Fruit fly (Drosophila melanogaster) whole organism, prepupa: ENCODE data around the gene Coq7.
A peak's percentile ranks its signal among the peaks of the same experiment; 100 is the strongest.

ENCODE experiments used
- Blimp-1 ChIP-seq: fragments of 200-800 bp; sonication (Bioruptor generic); optimal IDR thresholded peaks from 3 replicates; lab custom pipeline; 2017; ENCODE audit warnings: missing biosample characterization, missing genetic modification characterization, mild to moderate bottlenecking, moderate library complexity, missing genetic modification reagents
- CG10669 ChIP-seq: fragments of 200-800 bp; sonication (Bioruptor generic); optimal IDR thresholded peaks from 3 replicates; lab custom pipeline; 2018; ENCODE audit warnings: missing biosample characterization, mild to moderate bottlenecking, missing genetic modification characterization, moderate library complexity
- CG11294 ChIP-seq: fragments of 200-800 bp; sonication (Bioruptor generic); IDR thresholded peaks from 2 replicates; pipeline ENCODE4 v1.3.6; 2022; ENCODE audit warnings: missing biosample characterization, missing genetic modification characterization
- CG11762 ChIP-seq: fragments of 200-800 bp; sonication (Bioruptor generic); optimal IDR thresholded peaks from 3 replicates; lab custom pipeline; 2016; ENCODE audit warnings: missing biosample characterization, missing genetic modification characterization; ENCODE audit not compliant: insufficient read depth
- CG11902 ChIP-seq: fragments of 200-800 bp; sonication (Bioruptor generic); optimal IDR thresholded peaks from 3 replicates; lab custom pipeline; 2016; ENCODE audit warnings: missing biosample characterization, missing genetic modification characterization
- CG15336 ChIP-seq: fragments of 200-800 bp; sonication (Bioruptor generic); IDR thresholded peaks from 2 replicates; pipeline ENCODE4 v1.3.6; 2022; ENCODE audit warnings: missing biosample characterization, missing genetic modification characterization
- CG16779 ChIP-seq: fragments of 200-800 bp; sonication (Bioruptor generic); optimal IDR thresholded peaks from 3 replicates; lab custom pipeline; 2017; ENCODE audit warnings: missing biosample characterization, mild to moderate bottlenecking, missing genetic modification characterization
- CG3032 ChIP-seq: fragments of 200-800 bp; optimal IDR thresholded peaks from 2 replicates; lab custom pipeline; 2019; ENCODE audit warnings: missing biosample characterization, mild to moderate bottlenecking, missing genetic modification characterization, moderate library complexity
- CG31627 ChIP-seq: fragments of 200-800 bp; sonication (Bioruptor generic); optimal IDR thresholded peaks from 3 replicates; lab custom pipeline; 2016; ENCODE audit warnings: missing biosample characterization, missing genetic modification characterization
- CG32006 ChIP-seq: fragments of 200-800 bp; sonication (Bioruptor generic); optimal IDR thresholded peaks from 3 replicates; lab custom pipeline; 2017; ENCODE audit warnings: missing biosample characterization, mild to moderate bottlenecking, missing genetic modification characterization
- CG3919 ChIP-seq: fragments of 200-800 bp; sonication (Bioruptor generic); optimal IDR thresholded peaks from 3 replicates; lab custom pipeline; 2016; ENCODE audit warnings: missing biosample characterization, missing genetic modification characterization
- CG4318 ChIP-seq: fragments of 200-800 bp; sonication (Bioruptor generic); optimal IDR thresholded peaks from 3 replicates; lab custom pipeline; 2017; ENCODE audit warnings: missing biosample characterization, mild to moderate bottlenecking, missing genetic modification characterization
- CG6163 ChIP-seq: fragments of 200-800 bp; sonication (Bioruptor generic); IDR thresholded peaks from 3 replicates; pipeline ENCODE4 v1.3.6; 2022; ENCODE audit warnings: missing biosample characterization, missing genetic modification characterization
- CG6276 ChIP-seq: fragments of 200-800 bp; sonication (Bioruptor generic); optimal IDR thresholded peaks from 2 replicates; lab custom pipeline; 2017; ENCODE audit warnings: missing biosample characterization, mild to moderate bottlenecking, missing genetic modification characterization
- CG6792 ChIP-seq: fragments of 200-800 bp; sonication (Bioruptor generic); optimal IDR thresholded peaks from 3 replicates; lab custom pipeline; 2016; ENCODE audit warnings: missing biosample characterization, missing genetic modification characterization
- CG6854 ChIP-seq: fragments of 200-800 bp; sonication (Bioruptor generic); optimal IDR thresholded peaks from 2 replicates; lab custom pipeline; 2017; ENCODE audit warnings: missing biosample characterization, mild to moderate bottlenecking, missing genetic modification characterization
- CG7368 ChIP-seq: fragments of 200-800 bp; sonication (Bioruptor generic); optimal IDR thresholded peaks from 3 replicates; lab custom pipeline; 2016; ENCODE audit warnings: missing biosample characterization, missing genetic modification characterization
- CG8119 ChIP-seq: fragments of 200-800 bp; sonication (Bioruptor generic); IDR thresholded peaks from 3 replicates; pipeline ENCODE4 v1.3.6; 2022; ENCODE audit warnings: missing biosample characterization, missing genetic modification characterization
- CG8319 ChIP-seq: fragments of 200-800 bp; sonication (Bioruptor generic); optimal IDR thresholded peaks from 3 replicates; lab custom pipeline; 2016; ENCODE audit warnings: missing biosample characterization, missing genetic modification characterization
- CG8632 ChIP-seq: fragments of 200-800 bp; sonication (Bioruptor generic); optimal IDR thresholded peaks from 3 replicates; lab custom pipeline; 2016; ENCODE audit warnings: missing biosample characterization, missing genetic modification characterization
- CG9139 ChIP-seq: fragments of 200-800 bp; sonication (Bioruptor generic); optimal IDR thresholded peaks from 3 replicates; lab custom pipeline; 2017; ENCODE audit warnings: missing biosample characterization, mild to moderate bottlenecking, missing genetic modification characterization
- Eip75B ChIP-seq: fragments of 200-800 bp; sonication (Bioruptor generic); optimal IDR thresholded peaks from 3 replicates; lab custom pipeline; 2016; ENCODE audit warnings: missing biosample characterization, missing genetic modification characterization
- Eip78C ChIP-seq: fragments of 200-800 bp; sonication (Bioruptor generic); peaks from one replicate; lab custom pipeline; 2016; ENCODE audit warnings: missing biosample characterization, missing genetic modification characterization
- Eip93F ChIP-seq: fragments of 200-800 bp; sonication (Bioruptor generic); optimal IDR thresholded peaks from 2 replicates; lab custom pipeline; 2016; ENCODE audit warnings: missing biosample characterization, mild to moderate bottlenecking, missing genetic modification characterization
- Ets96B ChIP-seq: fragments of 200-800 bp; optimal IDR thresholded peaks from 2 replicates; lab custom pipeline; 2019; ENCODE audit warnings: missing biosample characterization, mild to moderate bottlenecking, missing genetic modification characterization, moderate library complexity
- Gug ChIP-seq: fragments of 200-800 bp; sonication (Bioruptor generic); IDR thresholded peaks from 2 replicates; pipeline ENCODE4 v1.3.6; 2022; ENCODE audit warnings: missing biosample characterization, missing genetic modification characterization
- Hr38 ChIP-seq: sonication (Bioruptor generic); optimal IDR thresholded peaks from 2 replicates; lab custom pipeline; 2016; ENCODE audit warnings: missing biosample characterization, missing genetic modification characterization
- Hr39 ChIP-seq: fragments of 200-800 bp; sonication (Bioruptor generic); optimal IDR thresholded peaks from 2 replicates; lab custom pipeline; 2016; ENCODE audit warnings: missing biosample characterization, missing genetic modification characterization
- Hr4 ChIP-seq: fragments of 200-800 bp; sonication (Bioruptor generic); optimal IDR thresholded peaks from 3 replicates; lab custom pipeline; 2016; ENCODE audit warnings: missing biosample characterization, missing genetic modification characterization
- Lpt ChIP-seq: fragments of 200-800 bp; sonication (Bioruptor generic); optimal IDR thresholded peaks from 3 replicates; lab custom pipeline; 2016; ENCODE audit warnings: missing biosample characterization, missing genetic modification characterization
- Met ChIP-seq: fragments of 200-800 bp; sonication (Bioruptor generic); optimal IDR thresholded peaks from 3 replicates; lab custom pipeline; 2016; ENCODE audit warnings: missing biosample characterization, missing genetic modification characterization
- OdsH ChIP-seq: fragments of 200-800 bp; sonication (Bioruptor generic); optimal IDR thresholded peaks from 3 replicates; lab custom pipeline; 2016; ENCODE audit warnings: missing biosample characterization, missing genetic modification characterization
- Smox ChIP-seq: fragments of 200-800 bp; sonication (Bioruptor generic); optimal IDR thresholded peaks from 3 replicates; lab custom pipeline; 2016; ENCODE audit warnings: missing biosample characterization, missing genetic modification characterization
- Sox102F ChIP-seq: fragments of 200-800 bp; sonication (Bioruptor generic); optimal IDR thresholded peaks from 2 replicates; lab custom pipeline; 2016; ENCODE audit warnings: missing biosample characterization, mild to moderate bottlenecking, missing genetic modification characterization
- Sox14 ChIP-seq: fragments of 200-800 bp; sonication (Bioruptor generic); optimal IDR thresholded peaks from 3 replicates; lab custom pipeline; 2016; ENCODE audit warnings: missing biosample characterization, missing genetic modification characterization
- achi ChIP-seq: fragments of 200-800 bp; sonication (Bioruptor generic); optimal IDR thresholded peaks from 3 replicates; lab custom pipeline; 2016; ENCODE audit warnings: missing biosample characterization, missing genetic modification characterization
- acj6 ChIP-seq: fragments of 200-800 bp; sonication (Bioruptor generic); optimal IDR thresholded peaks from 3 replicates; lab custom pipeline; 2016; ENCODE audit warnings: missing biosample characterization, missing genetic modification characterization
- dsx ChIP-seq: fragments of 200-800 bp; optimal IDR thresholded peaks from 3 replicates; lab custom pipeline; 2019; ENCODE audit warnings: missing biosample characterization, mild to moderate bottlenecking, missing genetic modification characterization, moderate library complexity; ENCODE audit not compliant: poor library complexity, severe bottlenecking
- esn ChIP-seq: fragments of 200-800 bp; sonication (Bioruptor generic); optimal IDR thresholded peaks from 2 replicates; lab custom pipeline; 2016; ENCODE audit warnings: missing biosample characterization, mild to moderate bottlenecking, missing genetic modification characterization, moderate library complexity
- fd59A ChIP-seq: fragments of 200-800 bp; sonication (Bioruptor generic); optimal IDR thresholded peaks from 2 replicates; lab custom pipeline; 2017; ENCODE audit warnings: missing biosample characterization, mild to moderate bottlenecking, missing genetic modification characterization, missing genetic modification reagents
- fd85E ChIP-seq: fragments of 200-800 bp; sonication (Bioruptor generic); optimal IDR thresholded peaks from 3 replicates; lab custom pipeline; 2016; ENCODE audit warnings: missing biosample characterization, missing genetic modification characterization
- lz ChIP-seq: fragments of 200-800 bp; sonication (Bioruptor generic); optimal IDR thresholded peaks from 3 replicates; lab custom pipeline; 2016; ENCODE audit warnings: missing biosample characterization, missing genetic modification characterization
- pdm3 ChIP-seq: fragments of 200-800 bp; sonication (Bioruptor generic); optimal IDR thresholded peaks from 3 replicates; lab custom pipeline; 2016; ENCODE audit warnings: missing biosample characterization, missing genetic modification characterization
- spab ChIP-seq: fragments of 200-800 bp; sonication (Bioruptor generic); optimal IDR thresholded peaks from 2 replicates; lab custom pipeline; 2017; ENCODE audit warnings: missing biosample characterization, mild to moderate bottlenecking, missing genetic modification characterization, missing genetic modification reagents
- svp ChIP-seq: fragments of 200-800 bp; sonication (Bioruptor generic); peaks from one replicate; lab custom pipeline; 2016; ENCODE audit warnings: missing biosample characterization, missing genetic modification characterization
- topi ChIP-seq: fragments of 200-800 bp; sonication (Bioruptor generic); optimal IDR thresholded peaks from 3 replicates; lab custom pipeline; 2016; ENCODE audit warnings: missing biosample characterization, missing genetic modification characterization
- vri ChIP-seq: fragments of 200-800 bp; sonication (Bioruptor generic); optimal IDR thresholded peaks from 3 replicates; lab custom pipeline; 2016; ENCODE audit warnings: missing biosample characterization, mild to moderate bottlenecking, missing genetic modification characterization

Coq7 gene

dm6 chrX:6741184-6741586 lies 29.8 kb upstream of the Coq7 start (continued):
- TF ChIP-seq CG11294 (GFP tag; lab: Robert Waterston, UW) (no peak; the same call in 1 of the 2 replicates), OdsH (GFP tag; lab: Kevin White, UChicago) (peak; percentile 11), CG15336 (GFP tag; lab: Robert Waterston, UW) (peak; percentile 70), CG11902 (GFP tag; lab: Kevin White, UChicago) (no peak), lz (peak; percentile 43)

- TF ChIP-seq Hr39 (GFP tag; lab: Kevin White, UChicago) (peak; percentile 30), CG32006 (GFP tag; lab: Kevin White, UChicago) (peak; percentile 36), CG10669 (GFP tag; lab: Kevin White, UChicago) (peak; percentile 15), CG6792 (GFP tag; lab: Kevin White, UChicago) (peak; percentile 18), Sox14 (GFP tag; lab: Kevin White, UChicago) (peak; percentile 5), fd85E (no peak), lz (no peak), Eip75B (GFP tag; lab: Kevin White, UChicago) (no peak), Met (peak; percentile 26), CG8119 (GFP tag; lab: Robert Waterston, UW) (peak; percentile 46; the same call in 1 of the 3 replicates), Hr4 (GFP tag; lab: Kevin White, UChicago) (peak; percentile 12), CG3032 (tag; lab: Kevin White, UChicago) (no peak), pdm3 (GFP tag; lab: Kevin White, UChicago) (peak; percentile 31), Smox (peak; percentile 17), topi (GFP tag; lab: Kevin White, UChicago) (peak; percentile 26), CG15336 (GFP tag; lab: Robert Waterston, UW) (0 out of 2 replicates have a peak, but pooled peaks have one; percentile 30), fd59A (GFP tag; lab: Kevin White, UChicago) (no peak), CG31627 (GFP tag; lab: Kevin White, UChicago) (peak; percentile 6), CG16779 (tag; lab: Kevin White, UChicago) (no peak), Eip78C (peak; percentile 37), svp (GFP tag; lab: Kevin White, UChicago) (no peak), CG9139 (no peak), Lpt (GFP tag; lab: Kevin White, UChicago) (no peak)
Observed at dm6 chrX:6743192-6743591, 27.8 kb upstream of the Coq7 start.

- TF ChIP-seq CG11762 (GFP tag; lab: Kevin White, UChicago) (peak; percentile 42), spab (GFP tag; lab: Kevin White, UChicago) (no peak), Eip78C (peak; percentile 95), fd59A (GFP tag; lab: Kevin White, UChicago) (peak; percentile 44), CG6854 (GFP tag; lab: Kevin White, UChicago) (peak; percentile 88), achi (GFP tag; lab: Kevin White, UChicago) (peak; percentile 70), acj6 (GFP tag; lab: Kevin White, UChicago) (peak; percentile 65), CG31627 (GFP tag; lab: Kevin White, UChicago) (peak; percentile 80), Smox (peak; percentile 73), CG8319 (GFP tag; lab: Kevin White, UChicago) (peak; percentile 50), CG8632 (GFP tag; lab: Kevin White, UChicago) (peak; percentile 69), CG11902 (GFP tag; lab: Kevin White, UChicago) (peak; percentile 17), Ets96B (no peak), Eip75B (GFP tag; lab: Kevin White, UChicago) (peak; percentile 76), esn (GFP tag; lab: Kevin White, UChicago) (peak; percentile 85), CG6163 (peak; percentile 89), Gug (GFP tag; lab: Robert Waterston, UW) (peak; percentile 63), CG6276 (GFP tag; lab: Kevin White, UChicago) (no peak), CG15336 (GFP tag; lab: Robert Waterston, UW) (peak; percentile 27; the same call in 1 of the 2 replicates), Sox102F (peak; percentile 83), vri (GFP tag; lab: Kevin White, UChicago) (peak; percentile 80), CG7368 (GFP tag; lab: Kevin White, UChicago) (peak; percentile 74), Eip93F (GFP tag; lab: Kevin White, UChicago) (no peak), dsx (GFP tag; lab: Kevin White, UChicago) (peak; percentile 23), CG6792 (GFP tag; lab: Kevin White, UChicago) (peak; percentile 63), Blimp-1 (GFP tag; lab: Kevin White, UChicago) (peak; percentile 53), CG3919 (GFP tag; lab: Kevin White, UChicago) (peak; percentile 70), pdm3 (GFP tag; lab: Kevin White, UChicago) (peak; percentile 75), Hr38 (no peak), CG4318 (no peak), lz (peak; percentile 77)
Observed at dm6 chrX:6744088-6744487, 26.9 kb upstream of the Coq7 start, which contains the start of gene RpL17. Gene RpL17 (minus strand): TSS chrX:6744238.
